Fruit fly (Drosophila melanogaster): ENCODE measurements around the gene CG9698.

Gene CG9698

DNA sequence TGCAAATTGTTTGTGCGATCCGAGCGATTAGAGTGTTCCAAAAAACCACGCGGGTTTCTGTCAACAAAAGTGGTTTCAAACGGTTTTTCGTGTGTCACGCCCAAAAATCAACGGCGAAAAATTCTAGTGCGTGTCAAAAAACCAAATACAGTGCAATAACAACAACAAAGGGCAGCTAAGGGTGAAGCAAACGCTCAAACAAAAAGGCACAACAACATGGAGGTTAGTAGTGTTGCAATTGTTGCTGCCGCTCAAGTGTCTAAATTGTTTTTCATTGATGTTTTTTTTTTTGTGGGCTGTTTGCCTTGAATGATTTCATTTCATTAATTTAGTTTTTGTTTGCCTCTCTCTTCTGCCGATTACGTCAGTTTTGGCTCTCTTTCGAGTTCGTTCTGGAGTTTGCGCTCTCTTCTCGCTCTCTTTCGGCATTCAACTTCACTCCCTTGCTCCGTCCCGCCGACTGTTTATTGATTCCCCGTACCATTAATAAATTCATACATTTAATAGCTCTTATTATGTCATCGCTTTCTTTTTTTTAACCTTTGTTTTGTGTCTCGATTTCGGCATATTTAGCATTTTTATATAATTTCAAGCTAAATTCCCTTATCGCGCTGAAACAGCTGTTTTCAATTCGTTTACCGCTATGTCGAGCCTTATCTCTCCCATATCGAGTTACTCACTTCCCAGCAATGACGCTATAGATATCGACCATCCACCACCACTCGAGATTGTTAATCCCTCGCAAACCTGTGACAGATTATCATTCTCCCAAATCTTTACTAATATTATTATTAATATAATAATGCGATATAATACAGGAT lies 48.9 kb downstream of the CG9698 start:
- TF ChIP-seq Hr4 (GFP tag; optimal IDR thresholded peaks at IDR 0.05) (no peak), CG8319 (GFP tag; optimal IDR thresholded peaks at IDR 0.05) (no peak), Smox (GFP tag; optimal IDR thresholded peaks at IDR 0.05) (no peak), CG6792 (GFP tag; optimal IDR thresholded peaks at IDR 0.05) (no peak), OdsH (GFP tag; optimal IDR thresholded peaks at IDR 0.05) (no peak), CG31627 (GFP tag; optimal IDR thresholded peaks at IDR 0.05) (no peak), dsx (GFP tag; optimal IDR thresholded peaks at IDR 0.05; ENCODE audit: poor library complexity, severe bottlenecking) (no peak), CG10669 (GFP tag; optimal IDR thresholded peaks at IDR 0.05) (no peak), cyc (GFP tag; optimal IDR thresholded peaks at IDR 0.05) (no peak), CG1621 (tag; optimal IDR thresholded peaks at IDR 0.05) (no peak), fd59A (GFP tag; optimal IDR thresholded peaks at IDR 0.05) (no peak), CG9139 (GFP tag; optimal IDR thresholded peaks at IDR 0.05) (no peak), CG8119 (GFP tag; IDR thresholded peaks at IDR 0.05) (no peak), CG3919 (GFP tag; optimal IDR thresholded peaks at IDR 0.05) (no peak), CG11902 (GFP tag; optimal IDR thresholded peaks at IDR 0.05) (no peak), Eip75B (GFP tag; optimal IDR thresholded peaks at IDR 0.05) (no peak), Sox15 (GFP tag; optimal IDR thresholded peaks at IDR 0.05) (no peak), dac (GFP tag; optimal IDR thresholded peaks at IDR 0.05) (no peak), ss (GFP tag; optimal IDR thresholded peaks at IDR 0.05) (peak; percentile 9 to 11), fd85E (GFP tag; optimal IDR thresholded peaks at IDR 0.05) (no peak), CG6854 (GFP tag; optimal IDR thresholded peaks at IDR 0.05) (no peak), CG15336 (GFP tag; IDR thresholded peaks at IDR 0.05) (0 out of 2 replicates have a peak, but pooled peaks have one; percentile 13), CG6276 (GFP tag; optimal IDR thresholded peaks at IDR 0.05) (no peak), CG3032 (tag; optimal IDR thresholded peaks at IDR 0.05) (no peak), Eip78C (GFP tag) (peak; percentile 32), Ets96B (tag; optimal IDR thresholded peaks at IDR 0.05) (no peak), Met (GFP tag; optimal IDR thresholded peaks at IDR 0.05) (no peak), svp (GFP tag) (no peak), acj6 (GFP tag; optimal IDR thresholded peaks at IDR 0.05) (no peak), Hr39 (GFP tag; optimal IDR thresholded peaks at IDR 0.05) (no peak), fkh (GFP tag; optimal IDR thresholded peaks at IDR 0.05) (peak; percentile 54), Hr38 (GFP tag; optimal IDR thresholded peaks at IDR 0.05) (no peak), salr (GFP tag; optimal IDR thresholded peaks at IDR 0.05) (no peak), vri (GFP tag; optimal IDR thresholded peaks at IDR 0.05) (peak; percentile 92), CG34406 (GFP tag; optimal IDR thresholded peaks at IDR 0.05) (no peak), Sox102F (GFP tag; optimal IDR thresholded peaks at IDR 0.05) (no peak), Sox14 (GFP tag; optimal IDR thresholded peaks at IDR 0.05) (no peak), CG32006 (GFP tag; optimal IDR thresholded peaks at IDR 0.05) (no peak), CG7368 (GFP tag; optimal IDR thresholded peaks at IDR 0.05) (no peak), esn (GFP tag; optimal IDR thresholded peaks at IDR 0.05) (no peak)

DNA sequence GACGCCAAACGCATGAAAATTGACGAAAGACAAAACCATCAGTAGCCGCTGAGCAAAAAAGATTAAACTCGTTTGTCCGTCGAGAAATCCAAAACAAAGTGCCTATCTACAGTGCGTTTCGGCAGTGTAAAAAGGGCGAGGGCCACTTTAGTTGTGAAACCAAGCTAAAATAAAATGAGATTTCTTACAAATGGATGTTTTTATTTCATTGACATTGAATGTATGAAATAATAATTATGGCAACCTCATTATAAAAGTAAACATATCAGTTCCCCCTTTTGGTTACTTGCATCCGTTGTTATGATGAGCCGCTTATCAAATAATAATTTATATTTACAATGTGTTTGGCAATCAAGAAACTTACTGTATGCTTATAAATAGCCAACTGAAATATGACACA lies 49.9 kb downstream of the CG9698 start:
- TF ChIP-seq Hr39 (GFP tag; optimal IDR thresholded peaks at IDR 0.05): peak; percentile 12
- TF ChIP-seq fkh (GFP tag; optimal IDR thresholded peaks at IDR 0.05): no peak
- peak; percentile 29 for TF ChIP-seq Eip75B (GFP tag; optimal IDR thresholded peaks at IDR 0.05)
- TF ChIP-seq OdsH (GFP tag; optimal IDR thresholded peaks at IDR 0.05): peak; percentile 36
- TF ChIP-seq CG32006 (GFP tag; optimal IDR thresholded peaks at IDR 0.05): peak; percentile 53
- no peak for TF ChIP-seq CG7368 (GFP tag; optimal IDR thresholded peaks at IDR 0.05)
- TF ChIP-seq acj6 (GFP tag; optimal IDR thresholded peaks at IDR 0.05): peak; percentile 22
- no peak for TF ChIP-seq salr (GFP tag; optimal IDR thresholded peaks at IDR 0.05)
- TF ChIP-seq Blimp-1 (GFP tag; optimal IDR thresholded peaks at IDR 0.05): no peak
- peak; percentile 5 for TF ChIP-seq CG10631 (GFP tag; optimal IDR thresholded peaks at IDR 0.05)
- no peak for TF ChIP-seq CG6854 (GFP tag; optimal IDR thresholded peaks at IDR 0.05)
- TF ChIP-seq Smox (GFP tag; optimal IDR thresholded peaks at IDR 0.05): peak; percentile 15
- TF ChIP-seq ss (GFP tag; optimal IDR thresholded peaks at IDR 0.05): no peak
- TF ChIP-seq dac (GFP tag; optimal IDR thresholded peaks at IDR 0.05): no peak
- peak; percentile 14 for TF ChIP-seq CG10669 (GFP tag; optimal IDR thresholded peaks at IDR 0.05)
- peak; percentile 23 for TF ChIP-seq Sox14 (GFP tag; optimal IDR thresholded peaks at IDR 0.05)
- no peak for TF ChIP-seq Sox15 (GFP tag; optimal IDR thresholded peaks at IDR 0.05)
- peak; percentile 26 for TF ChIP-seq vri (GFP tag; optimal IDR thresholded peaks at IDR 0.05)
- TF ChIP-seq CG1621 (tag; optimal IDR thresholded peaks at IDR 0.05): no peak
- peak; percentile 21 for TF ChIP-seq Met (GFP tag; optimal IDR thresholded peaks at IDR 0.05)
- no peak for TF ChIP-seq CG3032 (tag; optimal IDR thresholded peaks at IDR 0.05)
- TF ChIP-seq CG6792 (GFP tag; optimal IDR thresholded peaks at IDR 0.05): peak; percentile 1
- peak; percentile 4 for TF ChIP-seq CG3919 (GFP tag; optimal IDR thresholded peaks at IDR 0.05)
- TF ChIP-seq Ets96B (tag; optimal IDR thresholded peaks at IDR 0.05): no peak
- TF ChIP-seq dsx (GFP tag; optimal IDR thresholded peaks at IDR 0.05; ENCODE audit: poor library complexity, severe bottlenecking): no peak
- no peak for TF ChIP-seq CG11902 (GFP tag; optimal IDR thresholded peaks at IDR 0.05)
- TF ChIP-seq spab (GFP tag; optimal IDR thresholded peaks at IDR 0.05): no peak
- no peak for TF ChIP-seq achi (GFP tag; optimal IDR thresholded peaks at IDR 0.05)
- TF ChIP-seq eg (GFP tag; IDR thresholded peaks at IDR 0.05): no peak
- peak; percentile 7 for TF ChIP-seq esn (GFP tag; optimal IDR thresholded peaks at IDR 0.05)
- TF ChIP-seq topi (GFP tag; optimal IDR thresholded peaks at IDR 0.05): peak; percentile 9

Measured in whole organism, prepupa.